Worm (Caenorhabditis elegans): ENCODE measurements around the gene M163.9.

Gene M163.9

ce11 chrX:14444701-14445100 is 24.7 kb upstream of the M163.9 start, which contains the start of gene F23D12.4:
TSS of gene F23D12.4 (plus strand) at chrX:14445001.
- no peak for TF ChIP-seq unc-42 (tag; optimal IDR thresholded peaks at IDR 0.05)
- no peak for TF ChIP-seq lim-6 (tag; optimal IDR thresholded peaks at IDR 0.05)
- TF ChIP-seq ztf-16 (tag; optimal IDR thresholded peaks at IDR 0.05): no peak
- TF ChIP-seq ceh-19 (GFP tag; optimal IDR thresholded peaks at IDR 0.05): no peak
- TF ChIP-seq fkh-6 (tag; optimal IDR thresholded peaks at IDR 0.05): no peak
- TF ChIP-seq ceh-6 (GFP tag; optimal IDR thresholded peaks at IDR 0.05): no peak
- TF ChIP-seq hlh-15 (tag; optimal IDR thresholded peaks at IDR 0.05): no peak
- TF ChIP-seq hlh-6 (tag; optimal IDR thresholded peaks at IDR 0.05): no peak
- no peak for TF ChIP-seq ceh-31 (tag; optimal IDR thresholded peaks at IDR 0.05)
- no peak for TF ChIP-seq nfya-1 (tag; optimal IDR thresholded peaks at IDR 0.05)
- no peak for TF ChIP-seq tbx-7 (tag; optimal IDR thresholded peaks at IDR 0.05)

- TF ChIP-seq unc-86 (tag; optimal IDR thresholded peaks at IDR 0.05): no peak
- no peak for TF ChIP-seq K02D7.2 (tag; optimal IDR thresholded peaks at IDR 0.05)
- TF ChIP-seq rnt-1 (tag; optimal IDR thresholded peaks at IDR 0.05): no peak
- no peak for TF ChIP-seq ceh-24 (tag; optimal IDR thresholded peaks at IDR 0.05)
- no peak for TF ChIP-seq hlh-6 (tag; optimal IDR thresholded peaks at IDR 0.05)
- no peak for TF ChIP-seq nhr-11 (tag; optimal IDR thresholded peaks at IDR 0.05)
- no peak for TF ChIP-seq mec-3 (tag; optimal IDR thresholded peaks at IDR 0.05; ENCODE audit: borderline replicate concordance)
- TF ChIP-seq hlh-30 (tag; optimal IDR thresholded peaks at IDR 0.05; ENCODE audit: insufficient read depth): no peak
- no peak for TF ChIP-seq nfya-1 (tag; optimal IDR thresholded peaks at IDR 0.05)
- no peak for TF ChIP-seq C08G9.2 (tag; optimal IDR thresholded peaks at IDR 0.05)
- no peak for TF ChIP-seq ceh-19 (GFP tag; optimal IDR thresholded peaks at IDR 0.05)
- no peak for TF ChIP-seq madf-2 (tag; optimal IDR thresholded peaks at IDR 0.05)
- no peak for TF ChIP-seq ceh-45 (GFP tag; IDR thresholded peaks at IDR 0.05)
- no peak for TF ChIP-seq pqm-1 (tag; optimal IDR thresholded peaks at IDR 0.05)
- TF ChIP-seq zip-5 (tag; optimal IDR thresholded peaks at IDR 0.05): no peak
- TF ChIP-seq pag-3 (tag; optimal IDR thresholded peaks at IDR 0.05; ENCODE audit: borderline replicate concordance): no peak
- no peak for TF ChIP-seq ceh-30 (tag; optimal IDR thresholded peaks at IDR 0.05)
- no peak for TF ChIP-seq syd-9 (tag; optimal IDR thresholded peaks at IDR 0.05)
Observed at ce11 chrX:14447498-14447897, 21.9 kb upstream of the M163.9 start.

ce11 chrX:14447910-14448309 is 21.5 kb upstream of the M163.9 start, which contains the start of gene jmjd-3.2:
TSS of gene jmjd-3.2 (plus strand) at chrX:14448210.
- TF ChIP-seq gmeb-2 (tag; optimal IDR thresholded peaks at IDR 0.05) (no peak), nhr-11 (tag; optimal IDR thresholded peaks at IDR 0.05) (no peak), tbx-7 (tag; optimal IDR thresholded peaks at IDR 0.05) (no peak), pax-1 (tag; optimal IDR thresholded peaks at IDR 0.05) (no peak), K09A11.1 (tag; optimal IDR thresholded peaks at IDR 0.05; ENCODE audit: insufficient read depth) (no peak), sox-2 (GFP tag; IDR thresholded peaks at IDR 0.05) (no peak), sox-4 (tag; optimal IDR thresholded peaks at IDR 0.05) (no peak), ceh-48 (tag; optimal IDR thresholded peaks at IDR 0.05) (no peak), sdc-2 (tag; optimal IDR thresholded peaks at IDR 0.05) (no peak), pat-9 (tag; optimal IDR thresholded peaks at IDR 0.05) (no peak), rnt-1 (tag; optimal IDR thresholded peaks at IDR 0.05) (no peak), ceh-14 (tag; optimal IDR thresholded peaks at IDR 0.05) (no peak), odd-2 (tag; optimal IDR thresholded peaks at IDR 0.05) (no peak), Y22D7AL.16 (tag; optimal IDR thresholded peaks at IDR 0.05) (no peak), eyg-1 (tag; optimal IDR thresholded peaks at IDR 0.05) (no peak), C38D4.7 (GFP tag; optimal IDR thresholded peaks at IDR 0.05) (no peak), pha-2 (tag; optimal IDR thresholded peaks at IDR 0.05) (no peak), pqm-1 (tag; optimal IDR thresholded peaks at IDR 0.05) (no peak), C08G9.2 (tag; optimal IDR thresholded peaks at IDR 0.05) (no peak), tbx-2 (tag; optimal IDR thresholded peaks at IDR 0.05) (no peak)

Data from whole organism, late embryonic.